Worm (Caenorhabditis elegans) whole organism, early embryonic: ENCODE measurements around the gene F40G12.10.
"Not testable (repeated sequence)": the region's sequence is repeated elsewhere in the genome, so short reads cannot be mapped to it uniquely, and the experiment has no call there.

Source experiments
- B0310.2 ChIP-seq: sonication (generic microtip); optimal IDR thresholded peaks from 2 replicates; lab custom pipeline; 2016; ENCODE audit warnings: mild to moderate bottlenecking, missing genetic modification characterization, missing compliant biosample characterization
- aly-1 ChIP-seq: sonication (generic microtip); optimal IDR thresholded peaks from 2 replicates; lab custom pipeline; 2016; ENCODE audit warnings: missing genetic modification characterization, missing compliant biosample characterization
- ama-1 ChIP-seq: fragments of 150-350 bp; optimal IDR thresholded peaks from 2 replicates; lab custom pipeline; 2014
- ceh-36 ChIP-seq: sonication (generic microtip); optimal IDR thresholded peaks from 2 replicates; lab custom pipeline; 2016; ENCODE audit warnings: missing genetic modification characterization, inconsistent platforms, missing compliant biosample characterization
- ets-7 ChIP-seq: sonication (generic microtip); optimal IDR thresholded peaks from 2 replicates; lab custom pipeline; 2016; ENCODE audit warnings: missing genotype, missing genetic modification characterization, missing compliant biosample characterization
- flt-1 ChIP-seq: fragments of 200-800 bp; sonication (Bioruptor generic); IDR thresholded peaks from 2 replicates; pipeline ENCODE4 v1.3.6; 2022; ENCODE audit warnings: missing genetic modification characterization, missing compliant biosample characterization
- hmbx-1 ChIP-seq: sonication (generic microtip); optimal IDR thresholded peaks from 2 replicates; lab custom pipeline; 2016; ENCODE audit warnings: mild to moderate bottlenecking, missing genetic modification characterization, missing compliant biosample characterization
- hmg-4 ChIP-seq: fragments of 200-800 bp; sonication (Bioruptor generic); optimal IDR thresholded peaks from 2 replicates; lab custom pipeline; 2018; ENCODE audit warnings: mild to moderate bottlenecking, missing genetic modification characterization, missing compliant biosample characterization
- pes-1 ChIP-seq: fragments of 200-800 bp; sonication (Bioruptor generic); IDR thresholded peaks from 2 replicates; pipeline ENCODE4 v1.3.6; 2022; ENCODE audit warnings: missing genetic modification reagents, missing genetic modification characterization, missing compliant biosample characterization
- scrt-1 ChIP-seq: fragments of 200-800 bp; sonication (Bioruptor generic); IDR thresholded peaks from 2 replicates; pipeline ENCODE4 v1.3.6; 2022; ENCODE audit warnings: missing genetic modification characterization, missing compliant biosample characterization
- sea-1 ChIP-seq: fragments of 200-800 bp; sonication (Bioruptor generic); conservative IDR thresholded peaks from 2 replicates; pipeline ENCODE4 v1.3.6; 2022; ENCODE audit warnings: missing genetic modification characterization, missing compliant biosample characterization
- tbx-11 ChIP-seq: fragments of 200-800 bp; sonication (Bioruptor generic); IDR thresholded peaks from 2 replicates; pipeline ENCODE4 v1.3.6; 2022; ENCODE audit warnings: missing genetic modification characterization, missing compliant biosample characterization

- not testable (repeated sequence) for TF ChIP-seq hmbx-1; aly-1 (tag; lab: Kevin White, UChicago); pes-1 (GFP tag; lab: Robert Waterston, UW); tbx-11; scrt-1; ets-7; hmg-4 (GFP tag; lab: Kevin White, UChicago); ama-1 (lab: Kevin White, UChicago); flt-1; B0310.2 (tag; lab: Kevin White, UChicago); sea-1 (GFP tag; lab: Robert Waterston, UW); ceh-36 (tag; lab: Kevin White, UChicago)
Measured at ce11 chrV:14274268-14274667, 9.1 kb upstream of the F40G12.10 start, which contains the start of gene F40G12.7.
